Worm (Caenorhabditis elegans) whole organism, mixed stage, embryonic: ENCODE results near the gene F14F8.14.

Experiments used
- blmp-1 ChIP-seq: fragments of 150-350 bp; optimal IDR thresholded peaks from 2 replicates; lab custom pipeline; 2014; ENCODE audit warnings: missing biosample characterization, missing genetic modification characterization
- ceh-39 ChIP-seq: fragments of 150-350 bp; optimal IDR thresholded peaks from 2 replicates; lab custom pipeline; 2014; ENCODE audit warnings: missing biosample characterization, missing genetic modification characterization
- ceh-43 ChIP-seq: fragments of 200-800 bp; sonication (Bioruptor generic); optimal IDR thresholded peaks from 2 replicates; lab custom pipeline; 2018; ENCODE audit warnings: mild to moderate bottlenecking, missing genetic modification characterization, moderate library complexity, missing compliant biosample characterization
- ceh-83 ChIP-seq: fragments of 200-800 bp; sonication (Bioruptor generic); optimal IDR thresholded peaks from 2 replicates; lab custom pipeline; 2018; ENCODE audit warnings: mild to moderate bottlenecking, missing genetic modification characterization, missing compliant biosample characterization
- ces-1 ChIP-seq: fragments of 150-350 bp; optimal IDR thresholded peaks from 2 replicates; lab custom pipeline; 2014; ENCODE audit warnings: missing biosample characterization, missing genetic modification reagents, missing genetic modification characterization
- cnd-1 ChIP-seq: fragments of 200-800 bp; sonication (Bioruptor generic); optimal IDR thresholded peaks from 2 replicates; lab custom pipeline; 2018; ENCODE audit warnings: mild to moderate bottlenecking, missing genetic modification characterization, missing compliant biosample characterization
- drap-1 ChIP-seq: fragments of 200-800 bp; sonication (Bioruptor generic); optimal IDR thresholded peaks from 3 replicates; lab custom pipeline; 2018; ENCODE audit warnings: mild to moderate bottlenecking, missing genetic modification characterization, missing compliant biosample characterization
- elt-1 ChIP-seq: sonication (generic microtip); optimal IDR thresholded peaks from 2 replicates; lab custom pipeline; 2017; ENCODE audit warnings: missing genetic modification characterization, mild to moderate bottlenecking, missing compliant biosample characterization, antibody characterized with exemption, moderate library complexity, borderline replicate concordance; ENCODE audit not compliant: insufficient read depth
- elt-3 ChIP-seq: fragments of 150-350 bp; optimal IDR thresholded peaks from 2 replicates; lab custom pipeline; 2014; ENCODE audit warnings: missing biosample characterization, missing genetic modification characterization
- flh-1 ChIP-seq: fragments of 200-800 bp; sonication (Bioruptor generic); optimal IDR thresholded peaks from 2 replicates; lab custom pipeline; 2018; ENCODE audit warnings: mild to moderate bottlenecking, missing genetic modification characterization, moderate library complexity, missing compliant biosample characterization
- ham-2 ChIP-seq: fragments of 200-800 bp; sonication (Bioruptor generic); optimal IDR thresholded peaks from 2 replicates; lab custom pipeline; 2018; ENCODE audit warnings: mild to moderate bottlenecking, missing genetic modification characterization, missing compliant biosample characterization
- hlh-1 ChIP-seq: fragments of 150-350 bp; optimal IDR thresholded peaks from 2 replicates; lab custom pipeline; 2014; ENCODE audit warnings: missing biosample characterization, missing genetic modification reagents, missing genetic modification characterization
- lin-13 ChIP-seq: fragments of 150-350 bp; optimal IDR thresholded peaks from 2 replicates; lab custom pipeline; 2014; ENCODE audit warnings: missing biosample characterization, missing genetic modification characterization
- lin-32 ChIP-seq: fragments of 200-800 bp; sonication (Bioruptor generic); optimal IDR thresholded peaks from 2 replicates; lab custom pipeline; 2018; ENCODE audit warnings: mild to moderate bottlenecking, missing genetic modification characterization, missing compliant biosample characterization
- lsy-2 ChIP-seq: fragments of 150-350 bp; optimal IDR thresholded peaks from 2 replicates; lab custom pipeline; 2014; ENCODE audit warnings: missing biosample characterization, missing genetic modification characterization
- mep-1 ChIP-seq: fragments of 150-350 bp; optimal IDR thresholded peaks from 2 replicates; lab custom pipeline; 2017; ENCODE audit warnings: missing biosample characterization, missing genetic modification reagents, missing genetic modification characterization, inconsistent platforms
- mls-2 ChIP-seq: sonication (generic microtip); optimal IDR thresholded peaks from 2 replicates; lab custom pipeline; 2016; ENCODE audit warnings: mild to moderate bottlenecking, missing genetic modification characterization, moderate library complexity, missing compliant biosample characterization
- nhr-12 ChIP-seq: fragments of 150-350 bp; optimal IDR thresholded peaks from 2 replicates; lab custom pipeline; 2014; ENCODE audit warnings: missing biosample characterization, missing genetic modification characterization
- nhr-2 ChIP-seq: fragments of 150-350 bp; optimal IDR thresholded peaks from 2 replicates; lab custom pipeline; 2014; ENCODE audit warnings: missing biosample characterization, missing genetic modification characterization
- nhr-28 ChIP-seq: fragments of 150-350 bp; optimal IDR thresholded peaks from 2 replicates; lab custom pipeline; 2014; ENCODE audit warnings: missing biosample characterization, missing genetic modification characterization
- nhr-76 ChIP-seq: sonication (generic microtip); optimal IDR thresholded peaks from 2 replicates; lab custom pipeline; 2017; ENCODE audit warnings: missing biosample characterization, missing genetic modification characterization
- pha-4 ChIP-seq: fragments of 150-350 bp; optimal IDR thresholded peaks from 2 replicates; lab custom pipeline; 2018; ENCODE audit warnings: missing biosample characterization, missing genetic modification reagents, missing genetic modification characterization
- sem-2 ChIP-seq: fragments of 200-800 bp; sonication (Bioruptor generic); optimal IDR thresholded peaks from 2 replicates; lab custom pipeline; 2018; ENCODE audit warnings: mild to moderate bottlenecking, missing genetic modification characterization, missing compliant biosample characterization
- snpc-4 ChIP-seq: fragments of 150-350 bp; optimal IDR thresholded peaks from 2 replicates; lab custom pipeline; 2014; ENCODE audit warnings: missing biosample characterization, missing genetic modification characterization
- sptf-1 ChIP-seq: sonication (generic microtip); optimal IDR thresholded peaks from 2 replicates; lab custom pipeline; 2017; ENCODE audit warnings: mild to moderate bottlenecking, missing genetic modification characterization, moderate library complexity, missing compliant biosample characterization
- unc-120 ChIP-seq: sonication (generic microtip); optimal IDR thresholded peaks from 2 replicates; lab custom pipeline; 2017; ENCODE audit warnings: missing genetic modification characterization, missing compliant biosample characterization; ENCODE audit not compliant: poor library complexity, severe bottlenecking
- unc-39 ChIP-seq: fragments of 150-350 bp; optimal IDR thresholded peaks from 2 replicates; lab custom pipeline; 2014; ENCODE audit warnings: missing biosample characterization, missing genetic modification characterization
- ztf-11 ChIP-seq: fragments of 150-350 bp; optimal IDR thresholded peaks from 2 replicates; lab custom pipeline; 2014; ENCODE audit warnings: missing biosample characterization, missing genetic modification characterization

The F14F8.14 gene

ce11 chrV:16620874-16621273 is 45.7 kb downstream of the F14F8.14 start, which contains the start of gene Y70C5A.3:
Y70C5A.3 (minus strand) TSS chrV:16620923.
- TF ChIP-seq mls-2 (tag; lab: Kevin White, UChicago) (no peak), snpc-4 (tag; lab: Kevin White, UChicago) (no peak), flh-1 (GFP tag; lab: Kevin White, UChicago) (no peak), sptf-1 (tag; lab: Kevin White, UChicago) (no peak), ztf-11 (no peak), ceh-43 (GFP tag; lab: Kevin White, UChicago) (no peak), blmp-1 (no peak), lin-13 (tag; lab: Kevin White, UChicago) (no peak), nhr-12 (tag; lab: Kevin White, UChicago) (no peak), hlh-1 (tag; lab: Kevin White, UChicago) (no peak), mep-1 (no peak), drap-1 (GFP tag; lab: Kevin White, UChicago) (no peak), ceh-39 (no peak), sem-2 (GFP tag; lab: Kevin White, UChicago) (no peak), ham-2 (no peak)

ce11 chrV:16617462-16617861 is 49.1 kb downstream of the F14F8.14 start, which contains the start of gene Y70C5A.4:
Y70C5A.4 (plus strand) TSS chrV:16617762.
- no peak for TF ChIP-seq mep-1
- TF ChIP-seq unc-39 = no peak
- TF ChIP-seq ceh-83 (GFP tag; lab: Kevin White, UChicago) = no peak
- no peak for TF ChIP-seq nhr-76 (tag; lab: Kevin White, UChicago)
- no peak for TF ChIP-seq sptf-1 (tag; lab: Kevin White, UChicago)
- no peak for TF ChIP-seq blmp-1
- no peak for TF ChIP-seq ham-2
- no peak for TF ChIP-seq lin-13 (tag; lab: Kevin White, UChicago)
- TF ChIP-seq elt-3 (tag; lab: Kevin White, UChicago) = no peak
- no peak for TF ChIP-seq flh-1 (GFP tag; lab: Kevin White, UChicago)
- TF ChIP-seq lsy-2 (tag; lab: Kevin White, UChicago) = no peak
- TF ChIP-seq ceh-43 (GFP tag; lab: Kevin White, UChicago) = no peak
- TF ChIP-seq nhr-28 (tag; lab: Kevin White, UChicago) = no peak
- no peak for TF ChIP-seq unc-120 (tag; lab: Kevin White, UChicago)
- TF ChIP-seq lin-32 (GFP tag; lab: Kevin White, UChicago) = no peak
- TF ChIP-seq cnd-1 (tag; lab: Kevin White, UChicago) = no peak
- no peak for TF ChIP-seq pha-4
- no peak for TF ChIP-seq elt-1 (tag; lab: Kevin White, UChicago)
- TF ChIP-seq ces-1 = no peak
- no peak for TF ChIP-seq nhr-2 (tag; lab: Kevin White, UChicago)
- TF ChIP-seq, all 35 proteins: peak for 0
